Fruit fly (Drosophila melanogaster) S2 (cell line): ENCODE results near the gene DNAlig3.

Experiments used
- CG8478 ChIP-seq: fragments of >200 bp; optimal IDR thresholded peaks from 2 replicates; lab custom pipeline; 2018
- CTCF ChIP-seq, 2 experiments: fragments of >200 bp; optimal IDR thresholded peaks; 2 replicates each; lab custom pipeline; 2018

dm6 chr3R:12365264-12365840 lies 36.3 kb downstream of the DNAlig3 start, which contains the start of gene GstD10:
- TF ChIP-seq CG8478 (lab: Kevin White, UChicago) (no peak), CTCF (optimal IDR thresholded peaks at IDR 0.05; lab: Kevin White, UChicago) (no peak)
